Fruit fly (Drosophila melanogaster) whole organism, embryonic: ENCODE data around the gene CG9452.

ENCODE experiments used
- ATbp ChIP-seq: fragments of 200-800 bp; sonication (Bioruptor generic); optimal IDR thresholded peaks from 2 replicates; lab custom pipeline; 2017; ENCODE audit warnings: missing biosample characterization, mild to moderate bottlenecking, missing genetic modification characterization, missing genetic modification reagents
- Antp ChIP-seq: fragments of 200-800 bp; sonication (Bioruptor generic); optimal IDR thresholded peaks from 3 replicates; lab custom pipeline; 2016; ENCODE audit warnings: missing biosample characterization, missing genetic modification characterization
- B-H1 ChIP-seq: fragments of 200-800 bp; sonication (Bioruptor generic); IDR thresholded peaks from 3 replicates; pipeline ENCODE4 v1.3.6; 2022; ENCODE audit warnings: missing biosample characterization, missing genetic modification characterization
- CG10267 ChIP-seq: fragments of 200-800 bp; sonication (Bioruptor generic); optimal IDR thresholded peaks from 2 replicates; lab custom pipeline; 2018; ENCODE audit warnings: missing biosample characterization, mild to moderate bottlenecking, missing genetic modification characterization, moderate library complexity
- CG10979 ChIP-seq: fragments of 200-800 bp; sonication (Bioruptor generic); optimal IDR thresholded peaks from 2 replicates; lab custom pipeline; 2018; ENCODE audit warnings: missing biosample characterization, mild to moderate bottlenecking, missing genetic modification characterization, moderate library complexity
- CG11504 ChIP-seq: fragments of 200-800 bp; sonication (Bioruptor generic); optimal IDR thresholded peaks from 3 replicates; lab custom pipeline; 2019; ENCODE audit warnings: missing biosample characterization, mild to moderate bottlenecking, missing genetic modification characterization, moderate library complexity
- CG11723 ChIP-seq: fragments of 200-800 bp; sonication (Bioruptor generic); optimal IDR thresholded peaks from 2 replicates; lab custom pipeline; 2017; ENCODE audit warnings: missing biosample characterization, mild to moderate bottlenecking, missing genetic modification characterization
- CG12219 ChIP-seq: fragments of 200-800 bp; sonication (Bioruptor generic); optimal IDR thresholded peaks from 3 replicates; lab custom pipeline; 2018; ENCODE audit warnings: missing biosample characterization, mild to moderate bottlenecking, missing genetic modification characterization
- CG13624 ChIP-seq: fragments of 200-800 bp; sonication (Bioruptor generic); optimal IDR thresholded peaks from 2 replicates; lab custom pipeline; 2016; ENCODE audit warnings: missing biosample characterization, missing genetic modification characterization
- CG13894 ChIP-seq: fragments of 200-800 bp; sonication (Bioruptor generic); optimal IDR thresholded peaks from 3 replicates; lab custom pipeline; 2018; ENCODE audit warnings: missing biosample characterization, mild to moderate bottlenecking, missing genetic modification characterization, moderate library complexity
- CG15514 ChIP-seq: fragments of 200-800 bp; sonication (Bioruptor generic); optimal IDR thresholded peaks from 3 replicates; lab custom pipeline; 2017; ENCODE audit warnings: missing biosample characterization, missing genetic modification characterization, mild to moderate bottlenecking, moderate library complexity, missing genetic modification reagents
- CG18619 ChIP-seq: fragments of 200-800 bp; sonication (Bioruptor generic); optimal IDR thresholded peaks from 3 replicates; lab custom pipeline; 2017; ENCODE audit warnings: missing biosample characterization, mild to moderate bottlenecking, missing genetic modification characterization
- CG30403 ChIP-seq: fragments of 200-800 bp; sonication (Bioruptor generic); optimal IDR thresholded peaks from 3 replicates; lab custom pipeline; 2016; ENCODE audit warnings: missing biosample characterization, missing genetic modification characterization
- CG34422 ChIP-seq: fragments of 200-800 bp; sonication (Bioruptor generic); IDR thresholded peaks from 3 replicates; pipeline ENCODE4 v1.3.6; 2022; ENCODE audit warnings: missing biosample characterization, missing genetic modification characterization
- CG3726 ChIP-seq: fragments of 200-800 bp; sonication (Bioruptor generic); IDR thresholded peaks from 3 replicates; pipeline ENCODE4, ENCODE4 v1.3.6; 2022; ENCODE audit warnings: missing biosample characterization, missing genetic modification characterization
- CG4707 ChIP-seq: fragments of 200-800 bp; sonication (Bioruptor generic); optimal IDR thresholded peaks from 2 replicates; lab custom pipeline; 2018; ENCODE audit warnings: missing biosample characterization, mild to moderate bottlenecking, missing genetic modification characterization, moderate library complexity
- CG7928 ChIP-seq: fragments of 200-800 bp; sonication (Bioruptor generic); optimal IDR thresholded peaks from 2 replicates; lab custom pipeline; 2017; ENCODE audit warnings: missing biosample characterization, mild to moderate bottlenecking, missing genetic modification characterization
- CG7963 ChIP-seq: fragments of 200-800 bp; sonication (Bioruptor generic); IDR thresholded peaks from 3 replicates; pipeline ENCODE4 v1.3.6; 2022; ENCODE audit warnings: missing biosample characterization, missing genetic modification characterization; ENCODE audit not compliant: partially characterized antibody
- CG9215 ChIP-seq: fragments of 200-800 bp; sonication (Bioruptor generic); IDR thresholded peaks from 2 replicates; pipeline ENCODE4 v1.3.6; 2022; ENCODE audit warnings: missing biosample characterization, missing genetic modification characterization
- CG9609 ChIP-seq: fragments of 200-800 bp; sonication (Bioruptor generic); optimal IDR thresholded peaks from 3 replicates; lab custom pipeline; 2016; ENCODE audit warnings: missing biosample characterization, missing genetic modification characterization
- CkIIα-i1 ChIP-seq: fragments of 200-800 bp; sonication (Bioruptor generic); IDR thresholded peaks from 2 replicates; pipeline ENCODE4 v1.3.6; 2022; ENCODE audit warnings: missing biosample characterization, missing genetic modification characterization
- Doc3 ChIP-seq: fragments of 200-800 bp; sonication (Bioruptor generic); IDR thresholded peaks from 3 replicates; pipeline ENCODE4 v1.3.6; 2022; ENCODE audit warnings: missing biosample characterization, missing genetic modification characterization; ENCODE audit not compliant: partially characterized antibody
- HHEX ChIP-seq: fragments of 200-800 bp; sonication (Bioruptor generic); optimal IDR thresholded peaks from 3 replicates; lab custom pipeline; 2017; ENCODE audit warnings: missing biosample characterization, mild to moderate bottlenecking, missing genetic modification characterization, missing genetic modification reagents
- HLH4C ChIP-seq: fragments of 200-800 bp; sonication (Bioruptor generic); IDR thresholded peaks from 3 replicates; pipeline ENCODE4 v1.3.6; 2022; ENCODE audit warnings: missing biosample characterization, missing genetic modification characterization; ENCODE audit not compliant: partially characterized antibody
- Hey ChIP-seq: fragments of 200-800 bp; sonication (Bioruptor generic); optimal IDR thresholded peaks from 3 replicates; lab custom pipeline; 2018; ENCODE audit warnings: missing biosample characterization, mild to moderate bottlenecking, missing genetic modification characterization
- Jarid2 ChIP-seq: fragments of 200-800 bp; sonication (Bioruptor generic); optimal IDR thresholded peaks from 3 replicates; lab custom pipeline; 2017; ENCODE audit warnings: mild to moderate bottlenecking, missing biosample characterization, missing genetic modification reagents, missing genetic modification characterization
- Myb ChIP-seq: fragments of 200-800 bp; sonication (Bioruptor generic); optimal IDR thresholded peaks from 2 replicates; lab custom pipeline; 2016; ENCODE audit warnings: missing biosample characterization, missing genetic modification characterization
- NfI ChIP-seq: fragments of 200-800 bp; sonication (Bioruptor generic); optimal IDR thresholded peaks from 3 replicates; lab custom pipeline; 2018; ENCODE audit warnings: missing biosample characterization, mild to moderate bottlenecking, missing genetic modification characterization, moderate library complexity
- Optix ChIP-seq: fragments of 200-800 bp; sonication (Bioruptor generic); IDR thresholded peaks from 3 replicates; pipeline ENCODE4 v1.3.6; 2022; ENCODE audit warnings: missing biosample characterization, missing genetic modification characterization
- Sox102F ChIP-seq: fragments of 200-800 bp; sonication (Bioruptor generic); optimal IDR thresholded peaks from 2 replicates; lab custom pipeline; 2018; ENCODE audit warnings: missing biosample characterization, mild to moderate bottlenecking, missing genetic modification characterization, moderate library complexity
- TFAM ChIP-seq: fragments of 200-800 bp; sonication (Bioruptor generic); optimal IDR thresholded peaks from 2 replicates; lab custom pipeline; 2017; ENCODE audit warnings: missing biosample characterization, missing genetic modification characterization, inconsistent platforms
- ac ChIP-seq: fragments of 200-800 bp; sonication (Bioruptor generic); optimal IDR thresholded peaks from 3 replicates; lab custom pipeline; 2017; ENCODE audit warnings: missing biosample characterization, mild to moderate bottlenecking, missing genetic modification characterization
- bsh ChIP-seq, 2 experiments: fragments of 200-800 bp; sonication (Bioruptor generic); optimal IDR thresholded peaks; 2 replicates each; lab custom pipeline; 2017 to 2018; ENCODE audit warnings: mild to moderate bottlenecking in 2 of 2, missing biosample characterization in 2 of 2, missing genetic modification characterization in 2 of 2, moderate library complexity in 1 of 2
- danr ChIP-seq: fragments of 200-800 bp; sonication (Bioruptor generic); IDR thresholded peaks from 2 replicates; pipeline ENCODE4 v1.3.6; 2022; ENCODE audit warnings: missing biosample characterization, missing genetic modification characterization
- emc ChIP-seq: fragments of 200-800 bp; sonication (Bioruptor generic); optimal IDR thresholded peaks from 2 replicates; lab custom pipeline; 2016; ENCODE audit warnings: missing biosample characterization, missing genetic modification characterization
- fd3F ChIP-seq: fragments of 200-800 bp; sonication (Bioruptor generic); optimal IDR thresholded peaks from 2 replicates; lab custom pipeline; 2018; ENCODE audit warnings: missing biosample characterization, mild to moderate bottlenecking, missing genetic modification characterization, moderate library complexity
- gem ChIP-seq: fragments of 200-800 bp; sonication (Bioruptor generic); optimal IDR thresholded peaks from 2 replicates; lab custom pipeline; 2019; ENCODE audit warnings: missing biosample characterization, mild to moderate bottlenecking, missing genetic modification characterization, moderate library complexity
- gro ChIP-seq: fragments of 200-800 bp; sonication (Bioruptor generic); optimal IDR thresholded peaks from 2 replicates; lab custom pipeline; 2016; ENCODE audit warnings: missing biosample characterization, missing genetic modification characterization
- gsb ChIP-seq: fragments of 200-800 bp; sonication (Bioruptor generic); IDR thresholded peaks from 2 replicates; pipeline ENCODE4 v1.3.6; 2022; ENCODE audit warnings: missing biosample characterization, missing genetic modification characterization
- gt ChIP-seq: fragments of 200-800 bp; sonication (Bioruptor generic); IDR thresholded peaks from 2 replicates; pipeline ENCODE4 v1.3.6; 2022; ENCODE audit warnings: missing biosample characterization, missing genetic modification characterization
- lmd ChIP-seq: fragments of 200-800 bp; sonication (Bioruptor generic); IDR thresholded peaks from 2 replicates; pipeline ENCODE4 v1.3.6; 2022; ENCODE audit warnings: missing biosample characterization, missing genetic modification characterization
- lola ChIP-seq, 3 experiments: fragments of >200 bp in 2 of 3; fragments of 200-800 bp in 1 of 3; sonication (Bioruptor generic) in 1 of 3; optimal IDR thresholded peaks; 2 replicates each; lab custom pipeline; 2017 to 2019; ENCODE audit warnings: missing biosample characterization in 3 of 3, missing genetic modification characterization in 3 of 3, mild to moderate bottlenecking in 1 of 3, moderate library complexity in 1 of 3
- pan ChIP-seq, 4 experiments: fragments of >200 bp in 3 of 4; fragments of 200-800 bp in 1 of 4; sonication (Bioruptor generic) in 1 of 4; optimal IDR thresholded peaks in 3 of 4; IDR thresholded peaks in 1 of 4; 2 replicates each; pipeline versions ENCODE4 v1.3.6 to Lab custom; 2017 to 2022; ENCODE audit warnings: missing biosample characterization in 2 of 4, missing genetic modification characterization in 2 of 4, mixed read lengths in 1 of 4
- row ChIP-seq: fragments of 200-800 bp; sonication (Bioruptor generic); IDR thresholded peaks from 3 replicates; pipeline ENCODE4 v1.3.6; 2022; ENCODE audit warnings: missing biosample characterization, missing genetic modification characterization
- stwl ChIP-seq: fragments of 200-800 bp; sonication (Bioruptor generic); optimal IDR thresholded peaks from 3 replicates; lab custom pipeline; 2018; ENCODE audit warnings: missing biosample characterization, mild to moderate bottlenecking, missing genetic modification characterization, moderate library complexity
- tap ChIP-seq: fragments of 200-800 bp; optimal IDR thresholded peaks from 3 replicates; lab custom pipeline; 2019; ENCODE audit warnings: missing biosample characterization, mild to moderate bottlenecking, missing genetic modification characterization, moderate library complexity
- ttk ChIP-seq: fragments of 200-800 bp; sonication (Bioruptor generic); IDR thresholded peaks from 2 replicates; pipeline ENCODE4 v2.1.2; 2022; ENCODE audit warnings: missing biosample characterization, missing genetic modification characterization
- tup ChIP-seq: fragments of 200-800 bp; sonication (Bioruptor generic); optimal IDR thresholded peaks from 2 replicates; lab custom pipeline; 2016; ENCODE audit warnings: missing biosample characterization, mild to moderate bottlenecking, missing genetic modification characterization, moderate library complexity
- zf30C ChIP-seq: fragments of 200-800 bp; sonication (Bioruptor generic); optimal IDR thresholded peaks from 3 replicates; lab custom pipeline; 2018; ENCODE audit warnings: missing biosample characterization, mild to moderate bottlenecking, missing genetic modification characterization

Gene CG9452

dm6 chr3L:19516547-19516946 lies 12.9 kb upstream of the CG9452 start (continued):
- TF ChIP-seq lola (GFP tag; optimal IDR thresholded peaks at IDR 0.05; lab: Kevin White, UChicago) (no peak), CG13624 (peak; percentile 94), row (GFP tag; lab: Robert Waterston, UW) (no peak; the same call in 1 of the 3 replicates), CG34422 (GFP tag; lab: Robert Waterston, UW) (peak; percentile 94), ac (GFP tag; lab: Kevin White, UChicago) (peak; percentile 27), TFAM (GFP tag; lab: Kevin White, UChicago) (peak; percentile 27), fd3F (peak; percentile 79), Myb (GFP tag; lab: Kevin White, UChicago) (peak; percentile 81), gro (GFP tag; lab: Kevin White, UChicago) (peak; percentile 96), CG11504 (tag; lab: Kevin White, UChicago) (peak; percentile 80), CG10267 (peak; percentile 70), Sox102F (GFP tag; lab: Kevin White, UChicago) (peak; percentile 72), gt (GFP tag; lab: Robert Waterston, UW) (peak; percentile 84), Antp (GFP tag; lab: Kevin White, UChicago) (peak; percentile 94), stwl (tag; lab: Kevin White, UChicago) (peak; percentile 98), CG30403 (GFP tag; lab: Kevin White, UChicago) (peak; percentile 90), Jarid2 (GFP tag; lab: Kevin White, UChicago) (peak; percentile 73), HHEX (GFP tag; lab: Kevin White, UChicago) (peak; percentile 88), zf30C (no peak), ttk (GFP tag; lab: Robert Waterston, UW) (peak; percentile 96), tup (GFP tag; lab: Kevin White, UChicago) (no peak), CG4707 (GFP tag; lab: Kevin White, UChicago) (peak; percentile 48), pan (optimal IDR thresholded peaks at IDR 0.05; lab: Kevin White, UChicago) (no peak), pan (GFP tag; optimal IDR thresholded peaks at IDR 0.05 in 1 of 2, IDR thresholded peaks at IDR 0.05 in 1 of 2) (peak in 1 of 2 experiments; percentile 93), Optix (GFP tag; lab: Robert Waterston, UW) (peak; percentile 90), CG7928 (GFP tag; lab: Kevin White, UChicago) (peak; percentile 49), lmd (GFP tag; lab: Robert Waterston, UW) (peak; percentile 91), CG3726 (GFP tag; lab: Robert Waterston, UW) (peak; percentile 89; the same call in 2 of the 3 replicates), ATbp (peak; percentile 84), gem (tag; lab: Kevin White, UChicago) (peak; percentile 81), Doc3 (GFP tag; lab: Robert Waterston, UW) (no peak), CkIIα-i1 (0 out of 2 replicates have a peak, but pooled peaks have one; percentile 50), CG11723 (GFP tag; lab: Kevin White, UChicago) (peak; percentile 63), NfI (GFP tag; lab: Kevin White, UChicago) (peak; percentile 93), CG7963 (GFP tag; lab: Robert Waterston, UW) (no peak), CG9215 (GFP tag; lab: Robert Waterston, UW) (peak; percentile 80), CG10979 (tag; lab: Kevin White, UChicago) (no peak), CG9609 (peak; percentile 89), danr (GFP tag; lab: Robert Waterston, UW) (peak; percentile 80), gsb (GFP tag; lab: Robert Waterston, UW) (peak; percentile 81), Hey (tag; lab: Kevin White, UChicago) (no peak), CG12219 (GFP tag; lab: Kevin White, UChicago) (peak; percentile 55), tap (tag; lab: Kevin White, UChicago) (peak; percentile 27), CG18619 (GFP tag; lab: Kevin White, UChicago) (peak; percentile 87), CG15514 (GFP tag; lab: Kevin White, UChicago) (peak; percentile 76), HLH4C (GFP tag; lab: Robert Waterston, UW) (peak; percentile 45; the same call in 1 of the 3 replicates), CG13894 (tag; lab: Kevin White, UChicago) (peak; percentile 78), bsh (GFP tag; optimal IDR thresholded peaks at IDR 0.05; lab: Kevin White, UChicago) (no peak), B-H1 (GFP tag; lab: Robert Waterston, UW) (peak; percentile 84), emc (GFP tag; lab: Kevin White, UChicago) (peak; percentile 94)
